Worm (Caenorhabditis elegans) whole organism, L4 larva: ENCODE data around the gene ttr-14.

ENCODE experiments used
- F10B5.3 ChIP-seq: sonication (generic microtip); optimal IDR thresholded peaks from 2 replicates; lab custom pipeline; 2016; ENCODE audit warnings: mild to moderate bottlenecking, missing genetic modification characterization, missing compliant biosample characterization
- F37D6.2 ChIP-seq: sonication (generic microtip); optimal IDR thresholded peaks from 2 replicates; lab custom pipeline; 2016; ENCODE audit warnings: mild to moderate bottlenecking, missing genetic modification characterization, missing compliant biosample characterization
- Y105C5A.15 ChIP-seq: fragments of 200-800 bp; sonication (Bioruptor generic); IDR thresholded peaks from 2 replicates; pipeline ENCODE4 v1.3.6; 2022; ENCODE audit warnings: missing genetic modification characterization, missing compliant biosample characterization
- Y48G9A.11 ChIP-seq: fragments of 200-800 bp; sonication (Bioruptor generic); IDR thresholded peaks from 2 replicates; pipeline ENCODE4 v1.3.6; 2022; ENCODE audit warnings: missing genetic modification reagents, missing genetic modification characterization, missing compliant biosample characterization
- Y5F2A.4 ChIP-seq: fragments of 200-800 bp; sonication (Bioruptor generic); optimal IDR thresholded peaks from 2 replicates; lab custom pipeline; 2018; ENCODE audit warnings: mild to moderate bottlenecking, missing genetic modification characterization, missing compliant biosample characterization
- Y75B8A.6 ChIP-seq: fragments of 200-800 bp; sonication (Bioruptor generic); IDR thresholded peaks from 2 replicates; pipeline ENCODE4 v1.3.6; 2022; ENCODE audit warnings: missing genetic modification reagents, missing genetic modification characterization, missing compliant biosample characterization
- ZK337.2 ChIP-seq: fragments of 200-800 bp; sonication (Bioruptor generic); IDR thresholded peaks from 2 replicates; pipeline ENCODE4 v1.3.6; 2022; ENCODE audit warnings: missing genetic modification reagents, missing genetic modification characterization, missing compliant biosample characterization
- aly-2 ChIP-seq: sonication (generic microtip); optimal IDR thresholded peaks from 2 replicates; lab custom pipeline; 2018; ENCODE audit warnings: missing biosample characterization, missing genetic modification characterization
- ama-1 ChIP-seq: fragments of 150-350 bp; optimal IDR thresholded peaks from 2 replicates; lab custom pipeline; 2014; ENCODE audit warnings: inconsistent platforms, mixed read lengths
- ceh-28 ChIP-seq: fragments of 150-350 bp; optimal IDR thresholded peaks from 2 replicates; lab custom pipeline; 2014; ENCODE audit warnings: missing biosample characterization, missing genetic modification reagents, missing genetic modification characterization
- ceh-44 ChIP-seq: fragments of 200-800 bp; sonication (Bioruptor generic); IDR thresholded peaks from 2 replicates; pipeline ENCODE4 v1.3.6; 2022; ENCODE audit warnings: missing genetic modification reagents, missing genetic modification characterization, missing compliant biosample characterization
- ceh-82 ChIP-seq: sonication (generic microtip); optimal IDR thresholded peaks from 2 replicates; lab custom pipeline; 2017; ENCODE audit warnings: missing biosample characterization, missing genetic modification characterization
- daf-8 ChIP-seq: fragments of 200-800 bp; sonication (Bioruptor generic); IDR thresholded peaks from 2 replicates; pipeline ENCODE4 v1.3.6; 2022; ENCODE audit warnings: missing genetic modification characterization, missing compliant biosample characterization
- dmd-8 ChIP-seq: fragments of 200-800 bp; sonication (Bioruptor generic); IDR thresholded peaks from 2 replicates; pipeline ENCODE4 v1.3.6; 2022; ENCODE audit warnings: missing genetic modification characterization, missing compliant biosample characterization
- dmd-9 ChIP-seq: fragments of 200-800 bp; sonication (Bioruptor generic); IDR thresholded peaks from 2 replicates; pipeline ENCODE4 v1.3.6; 2022; ENCODE audit warnings: missing genetic modification reagents, missing genetic modification characterization, missing compliant biosample characterization
- duxl-1 ChIP-seq: sonication (generic microtip); optimal IDR thresholded peaks from 2 replicates; lab custom pipeline; 2016; ENCODE audit warnings: mild to moderate bottlenecking, missing genetic modification characterization, moderate library complexity, missing compliant biosample characterization; ENCODE audit not compliant: poor library complexity
- egl-27 ChIP-seq: sonication (generic microtip); optimal IDR thresholded peaks from 3 replicates; lab custom pipeline; 2017; ENCODE audit warnings: missing biosample characterization, missing genetic modification reagents, missing genetic modification characterization
- egl-43 ChIP-seq: fragments of 200-800 bp; sonication (Bioruptor generic); IDR thresholded peaks from 2 replicates; pipeline ENCODE4 v1.3.6; 2022; ENCODE audit warnings: missing genetic modification reagents, missing genetic modification characterization, missing compliant biosample characterization
- fkh-10 ChIP-seq: fragments of 150-350 bp; optimal IDR thresholded peaks from 2 replicates; lab custom pipeline; 2014; ENCODE audit warnings: missing biosample characterization, missing genetic modification reagents, missing genetic modification characterization
- fos-1 ChIP-seq: fragments of 150-350 bp; optimal IDR thresholded peaks from 2 replicates; lab custom pipeline; 2014; ENCODE audit warnings: missing biosample characterization, missing genetic modification characterization
- hif-1 ChIP-seq, 2 experiments: sonication (generic microtip); optimal IDR thresholded peaks; 2 replicates each; lab custom pipeline; 2016 to 2017; ENCODE audit warnings: missing compliant biosample characterization in 2 of 2, missing genetic modification characterization in 2 of 2, missing genetic modification reagents in 2 of 2, missing genotype in 2 of 2, mild to moderate bottlenecking in 1 of 2
- hlh-30 ChIP-seq: sonication (generic microtip); optimal IDR thresholded peaks from 2 replicates; lab custom pipeline; 2017; ENCODE audit warnings: antibody characterized with exemption, mild to moderate bottlenecking, missing genetic modification characterization, missing compliant biosample characterization; ENCODE audit not compliant: insufficient read depth
- lin-1 ChIP-seq: fragments of 200-800 bp; sonication (Bioruptor generic); IDR thresholded peaks from 2 replicates; pipeline ENCODE4 v1.3.6; 2022; ENCODE audit warnings: missing genetic modification reagents, missing genetic modification characterization, missing compliant biosample characterization
- lin-15B ChIP-seq: fragments of 150-350 bp; sonication (generic microtip); optimal IDR thresholded peaks from 3 replicates; lab custom pipeline; 2014; ENCODE audit warnings: missing biosample characterization, missing genetic modification characterization
- lin-29 ChIP-seq: fragments of 200-800 bp; sonication (Bioruptor generic); IDR thresholded peaks from 2 replicates; pipeline ENCODE4 v1.3.6; 2022; ENCODE audit warnings: missing genetic modification reagents, missing genetic modification characterization, missing compliant biosample characterization
- lin-38 ChIP-seq: fragments of 200-800 bp; sonication (Bioruptor generic); IDR thresholded peaks from 2 replicates; pipeline ENCODE4 v1.3.6; 2022; ENCODE audit warnings: missing genetic modification reagents, missing genetic modification characterization, missing compliant biosample characterization
- lin-39 ChIP-seq: fragments of 150-350 bp; optimal IDR thresholded peaks from 2 replicates; lab custom pipeline; 2014; ENCODE audit warnings: missing biosample characterization, missing genetic modification reagents, missing genetic modification characterization
- lsy-2 ChIP-seq, 2 experiments: fragments of 150-350 bp in 1 of 2; sonication (generic microtip) in 1 of 2; optimal IDR thresholded peaks; 2 replicates each; lab custom pipeline; 2014 to 2017; ENCODE audit warnings: missing biosample characterization in 2 of 2, missing genetic modification characterization in 2 of 2
- madf-9 ChIP-seq: fragments of 200-800 bp; sonication (Bioruptor generic); conservative IDR thresholded peaks from 2 replicates; pipeline ENCODE4 v1.3.6; 2022; ENCODE audit warnings: missing genetic modification reagents, missing genetic modification characterization, missing compliant biosample characterization
- mdl-1 ChIP-seq, 2 experiments: fragments of 150-350 bp in 1 of 2; sonication (generic microtip) in 1 of 2; optimal IDR thresholded peaks; 2 replicates each; lab custom pipeline; 2014 to 2017; ENCODE audit warnings: missing biosample characterization in 2 of 2, missing genetic modification characterization in 2 of 2
- mdt-29 ChIP-seq: fragments of 200-800 bp; sonication (Bioruptor generic); IDR thresholded peaks from 2 replicates; pipeline ENCODE4 v1.3.6; 2022; ENCODE audit warnings: missing genetic modification reagents, missing genetic modification characterization, missing compliant biosample characterization
- nhr-10 ChIP-seq: fragments of 150-350 bp; optimal IDR thresholded peaks from 2 replicates; lab custom pipeline; 2014; ENCODE audit warnings: missing biosample characterization, missing genetic modification characterization
- nhr-102 ChIP-seq: sonication (generic microtip); optimal IDR thresholded peaks from 2 replicates; lab custom pipeline; 2016; ENCODE audit warnings: mild to moderate bottlenecking, missing genetic modification characterization, moderate library complexity, missing compliant biosample characterization
- nhr-11 ChIP-seq: fragments of 150-350 bp; optimal IDR thresholded peaks from 2 replicates; lab custom pipeline; 2014; ENCODE audit warnings: missing biosample characterization, missing genetic modification characterization
- nhr-111 ChIP-seq: fragments of 200-800 bp; sonication (Bioruptor generic); optimal IDR thresholded peaks from 2 replicates; lab custom pipeline; 2018; ENCODE audit warnings: mild to moderate bottlenecking, missing genetic modification characterization, missing compliant biosample characterization
- nhr-25 ChIP-seq: sonication (generic microtip); optimal IDR thresholded peaks from 2 replicates; lab custom pipeline; 2017; ENCODE audit warnings: missing genetic modification characterization, mild to moderate bottlenecking, missing compliant biosample characterization, antibody characterized with exemption, moderate library complexity, borderline replicate concordance; ENCODE audit not compliant: insufficient read depth
- nhr-42 ChIP-seq: fragments of 200-800 bp; sonication (Bioruptor generic); IDR thresholded peaks from 2 replicates; pipeline ENCODE4 v1.3.6; 2022; ENCODE audit warnings: missing genetic modification characterization, missing compliant biosample characterization
- pha-4 ChIP-seq, 2 experiments: fragments of 150-350 bp in 1 of 2; fragments of 200-800 bp in 1 of 2; sonication (Bioruptor generic) in 1 of 2; IDR thresholded peaks in 1 of 2; optimal IDR thresholded peaks in 1 of 2; 2 replicates each; pipeline versions ENCODE4 v1.3.6 to Lab custom; 2014 to 2022; ENCODE audit warnings: missing genetic modification characterization in 2 of 2, missing genetic modification reagents in 2 of 2, missing biosample characterization in 1 of 2, missing compliant biosample characterization in 1 of 2
- php-3 ChIP-seq: fragments of 200-800 bp; sonication (Bioruptor generic); IDR thresholded peaks from 2 replicates; pipeline ENCODE4 v1.3.6; 2022; ENCODE audit warnings: missing genetic modification reagents, missing genetic modification characterization, missing compliant biosample characterization
- pqm-1 ChIP-seq: sonication (generic microtip); optimal IDR thresholded peaks from 2 replicates; lab custom pipeline; 2017; ENCODE audit warnings: missing biosample characterization, missing genetic modification characterization
- skn-1 ChIP-seq: fragments of 150-350 bp; optimal IDR thresholded peaks from 2 replicates; lab custom pipeline; 2014; ENCODE audit warnings: missing biosample characterization, missing genetic modification characterization
- snpc-4 ChIP-seq: fragments of 150-350 bp; optimal IDR thresholded peaks from 2 replicates; lab custom pipeline; 2014; ENCODE audit warnings: missing biosample characterization, missing genetic modification characterization
- spr-1 ChIP-seq: sonication (generic microtip); optimal IDR thresholded peaks from 2 replicates; lab custom pipeline; 2016; ENCODE audit warnings: mild to moderate bottlenecking, missing genetic modification characterization, missing compliant biosample characterization
- tag-97 ChIP-seq: fragments of 200-800 bp; sonication (Bioruptor generic); IDR thresholded peaks from 2 replicates; pipeline ENCODE4 v1.3.6; 2022; ENCODE audit warnings: missing genetic modification characterization, missing compliant biosample characterization
- unc-130 ChIP-seq: sonication (generic microtip); optimal IDR thresholded peaks from 2 replicates; lab custom pipeline; 2016; ENCODE audit warnings: missing genetic modification reagents, missing genetic modification characterization, missing compliant biosample characterization
- zag-1 ChIP-seq: fragments of 150-350 bp; optimal IDR thresholded peaks from 2 replicates; lab custom pipeline; 2014; ENCODE audit warnings: missing biosample characterization, missing genetic modification characterization
- zfp-3 ChIP-seq: fragments of 200-800 bp; sonication (Bioruptor generic); conservative IDR thresholded peaks from 2 replicates; pipeline ENCODE4 v1.3.6; 2022; ENCODE audit warnings: missing genetic modification reagents, missing genetic modification characterization, missing compliant biosample characterization
- zip-11 ChIP-seq: fragments of 200-800 bp; sonication (Bioruptor generic); IDR thresholded peaks from 2 replicates; pipeline ENCODE4 v1.3.6; 2022; ENCODE audit warnings: missing genetic modification characterization, missing compliant biosample characterization

The ttr-14 gene

DNA sequence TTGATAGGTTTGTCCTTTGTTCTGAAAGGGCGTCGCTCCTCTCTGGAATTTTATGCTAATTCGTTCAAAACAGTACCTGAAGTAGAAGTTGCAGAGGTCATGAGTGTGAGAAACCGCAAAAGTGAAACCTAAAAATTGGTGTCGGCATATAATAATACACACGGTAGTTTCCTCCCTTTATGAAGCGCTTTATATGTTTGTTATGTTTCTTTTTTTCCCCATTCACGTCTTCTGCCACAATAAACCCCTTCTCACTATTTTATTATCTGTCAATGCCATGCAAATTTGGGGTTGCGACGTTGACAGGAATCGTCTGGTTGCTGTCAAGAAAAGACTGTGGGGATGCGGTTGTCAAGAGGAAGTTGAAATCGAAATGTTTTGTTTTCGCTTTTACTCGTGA, 5.1 kb downstream of the ttr-14 start, which contains the start of gene vap-2:
Gene vap-2, minus strand, starts transcription at position 101 of the 400 bp plus-strand sequence.
- TF ChIP-seq Y48G9A.11 (GFP tag; lab: Robert Waterston, UW) (no peak), hif-1 (tag; optimal IDR thresholded peaks at IDR 0.05; lab: Kevin White, UChicago) (no peak), lin-39 (tag; lab: Kevin White, UChicago) (no peak), pha-4 (GFP tag; IDR thresholded peaks at IDR 0.05; lab: Robert Waterston, UW) (no peak), pha-4 (tag; optimal IDR thresholded peaks at IDR 0.05; lab: Kevin White, UChicago) (no peak), fos-1 (no peak), egl-43 (GFP tag; lab: Robert Waterston, UW) (no peak), unc-130 (GFP tag; lab: Kevin White, UChicago) (no peak), hlh-30 (no peak), daf-8 (GFP tag; lab: Robert Waterston, UW) (no peak), dmd-9 (no peak), nhr-111 (GFP tag; lab: Kevin White, UChicago) (no peak), nhr-42 (GFP tag; lab: Robert Waterston, UW) (no peak), ceh-44 (GFP tag; lab: Robert Waterston, UW) (no peak), mdt-29 (no peak), zfp-3 (GFP tag; lab: Robert Waterston, UW) (no peak), skn-1 (no peak), nhr-25 (no peak), lin-29 (no peak), aly-2 (no peak), spr-1 (no peak)

ce11 chrX:10794647-10795046, 7.3 kb downstream of the ttr-14 start, which contains the start of gene T05A10.6:
Gene T05A10.6, minus strand, starts transcription at chrX:10794747.
- TF ChIP-seq zfp-3 (GFP tag; lab: Robert Waterston, UW) (no peak), snpc-4 (tag; lab: Kevin White, UChicago) (no peak), dmd-8 (GFP tag; lab: Robert Waterston, UW) (no peak), egl-27 (tag; lab: Kevin White, UChicago) (no peak), lsy-2 (tag; optimal IDR thresholded peaks at IDR 0.05; lab: Kevin White, UChicago) (no peak), lin-1 (no peak)

- TF ChIP-seq nhr-11 (tag; lab: Kevin White, UChicago), result no peak
- TF ChIP-seq mdt-29, result no peak
- TF ChIP-seq zag-1 (tag; lab: Kevin White, UChicago), result no peak
- no peak for TF ChIP-seq ceh-28
- TF ChIP-seq ZK337.2, result no peak
- TF ChIP-seq hif-1 (tag; optimal IDR thresholded peaks at IDR 0.05; lab: Kevin White, UChicago), result no peak
- TF ChIP-seq lin-29, result no peak
- TF ChIP-seq nhr-102 (tag; lab: Kevin White, UChicago), result no peak
- TF ChIP-seq Y75B8A.6 (GFP tag; lab: Robert Waterston, UW), result no peak
- no peak for TF ChIP-seq dmd-8 (GFP tag; lab: Robert Waterston, UW)
- TF ChIP-seq ceh-82 (tag; lab: Kevin White, UChicago), result no peak
- TF ChIP-seq duxl-1 (tag; lab: Kevin White, UChicago), result no peak
- TF ChIP-seq spr-1, result no peak
- TF ChIP-seq daf-8 (GFP tag; lab: Robert Waterston, UW), result no peak
- TF ChIP-seq tag-97 (GFP tag; lab: Robert Waterston, UW), result no peak
- no peak for TF ChIP-seq Y5F2A.4 (GFP tag; lab: Kevin White, UChicago)
- TF ChIP-seq, all 104 proteins: peak for 0
These were observed 17.1 kb downstream of the ttr-14 start, which contains the start of gene F31B12.4 for ce11 chrX:10804441-10804840. Gene F31B12.4, plus strand, starts transcription at chrX:10804741.

DNA sequence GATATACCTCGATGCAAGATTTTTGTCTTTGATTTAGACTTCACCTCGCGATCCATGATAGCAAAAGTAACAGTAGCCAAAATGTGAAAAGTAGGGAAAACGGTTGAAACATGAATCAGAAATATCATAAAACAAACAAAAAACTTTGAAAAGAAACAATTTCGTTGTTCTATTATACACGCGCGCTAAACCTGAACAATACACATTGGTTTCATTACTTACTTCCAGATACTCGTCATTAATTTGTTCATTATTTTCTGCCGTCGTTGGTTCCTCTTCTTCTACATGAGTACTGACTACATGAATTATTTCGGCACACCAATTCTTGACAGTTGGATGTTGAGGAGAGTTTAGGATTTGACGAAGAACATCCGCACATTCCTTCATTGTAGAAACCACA, 33.2 kb downstream of the ttr-14 start, which contains the start of gene F31B12.3:
Gene F31B12.3, minus strand, starts transcription at position 101 of the 400 bp plus-strand sequence.
- TF ChIP-seq ama-1 (no peak), pqm-1 (no peak), ZK337.2 (no peak), madf-9 (GFP tag; lab: Robert Waterston, UW) (no peak), Y105C5A.15 (GFP tag; lab: Robert Waterston, UW) (no peak), lin-15B (tag; lab: Kevin White, UChicago) (no peak), nhr-10 (tag; lab: Kevin White, UChicago) (no peak), lin-38 (GFP tag; lab: Robert Waterston, UW) (no peak), php-3 (no peak), ceh-82 (tag; lab: Kevin White, UChicago) (no peak), F10B5.3 (no peak), zip-11 (no peak), fkh-10 (no peak), mdl-1 (tag; optimal IDR thresholded peaks at IDR 0.05; lab: Kevin White, UChicago) (no peak), F37D6.2 (tag; lab: Kevin White, UChicago) (no peak)
